Worm (Caenorhabditis elegans) whole organism, L4 larva: ENCODE measurements around the gene nspc-16.
A peak's percentile ranks its signal among the peaks of the same experiment; 100 is the strongest.

ENCODE experiments used
- R02D3.7 ChIP-seq: fragments of 150-350 bp; sonication (generic microtip); optimal IDR thresholded peaks from 3 replicates; lab custom pipeline; 2014; ENCODE audit warnings: missing biosample characterization, missing genetic modification characterization
- T26A8.4 ChIP-seq: fragments of 200-800 bp; sonication (Bioruptor generic); IDR thresholded peaks from 2 replicates; pipeline ENCODE4 v1.3.6; 2022; ENCODE audit warnings: missing genetic modification characterization, missing compliant biosample characterization
- Y105C5A.15 ChIP-seq: fragments of 200-800 bp; sonication (Bioruptor generic); IDR thresholded peaks from 2 replicates; pipeline ENCODE4 v1.3.6; 2022; ENCODE audit warnings: missing genetic modification characterization, missing compliant biosample characterization
- Y48G9A.11 ChIP-seq: fragments of 200-800 bp; sonication (Bioruptor generic); IDR thresholded peaks from 2 replicates; pipeline ENCODE4 v1.3.6; 2022; ENCODE audit warnings: missing genetic modification reagents, missing genetic modification characterization, missing compliant biosample characterization
- Y5F2A.4 ChIP-seq: fragments of 200-800 bp; sonication (Bioruptor generic); optimal IDR thresholded peaks from 2 replicates; lab custom pipeline; 2018; ENCODE audit warnings: mild to moderate bottlenecking, missing genetic modification characterization, missing compliant biosample characterization
- Y75B8A.6 ChIP-seq: fragments of 200-800 bp; sonication (Bioruptor generic); IDR thresholded peaks from 2 replicates; pipeline ENCODE4 v1.3.6; 2022; ENCODE audit warnings: missing genetic modification reagents, missing genetic modification characterization, missing compliant biosample characterization
- ZK546.5 ChIP-seq, 2 experiments: sonication (generic microtip); optimal IDR thresholded peaks; 2 replicates each; lab custom pipeline; 2017; ENCODE audit warnings: missing biosample characterization in 2 of 2, missing genetic modification characterization in 2 of 2
- aha-1 ChIP-seq: fragments of 150-350 bp; peaks from one replicate; lab custom pipeline; 2014; ENCODE audit warnings: missing biosample characterization, missing genetic modification characterization
- arid-1 ChIP-seq: fragments of 200-800 bp; sonication (Bioruptor generic); conservative IDR thresholded peaks from 2 replicates; pipeline ENCODE4 v1.3.6; 2022; ENCODE audit warnings: missing genetic modification reagents, missing genetic modification characterization, missing compliant biosample characterization
- attf-4 ChIP-seq: sonication (generic microtip); optimal IDR thresholded peaks from 3 replicates; lab custom pipeline; 2017; ENCODE audit warnings: missing biosample characterization, missing genetic modification characterization
- ceh-62 ChIP-seq: sonication (generic microtip); optimal IDR thresholded peaks from 2 replicates; lab custom pipeline; 2017; ENCODE audit warnings: missing biosample characterization, missing genetic modification characterization
- ceh-82 ChIP-seq: sonication (generic microtip); optimal IDR thresholded peaks from 2 replicates; lab custom pipeline; 2017; ENCODE audit warnings: missing biosample characterization, missing genetic modification characterization
- ces-1 ChIP-seq: fragments of 150-350 bp; sonication (generic microtip); optimal IDR thresholded peaks from 4 replicates; lab custom pipeline; 2014; ENCODE audit warnings: missing biosample characterization, missing genetic modification reagents, missing genetic modification characterization
- daf-16 ChIP-seq, 3 experiments: sonication (generic microtip); optimal IDR thresholded peaks; 2 replicates each; lab custom pipeline; 2016 to 2017; ENCODE audit warnings: missing genetic modification characterization in 3 of 3, missing genetic modification reagents in 3 of 3, mild to moderate bottlenecking in 2 of 3, missing compliant biosample characterization in 2 of 3, missing biosample characterization in 1 of 3, moderate library complexity in 1 of 3
- daf-19 ChIP-seq: fragments of 200-800 bp; sonication (Bioruptor generic); conservative IDR thresholded peaks from 2 replicates; pipeline ENCODE4 v1.3.6; 2022; ENCODE audit warnings: missing genetic modification characterization, missing compliant biosample characterization
- dmd-6 ChIP-seq: fragments of 200-800 bp; sonication (Bioruptor generic); IDR thresholded peaks from 2 replicates; pipeline ENCODE4 v1.3.6; 2022; ENCODE audit warnings: missing genetic modification reagents, missing genetic modification characterization, missing compliant biosample characterization
- duxl-1 ChIP-seq: sonication (generic microtip); optimal IDR thresholded peaks from 2 replicates; lab custom pipeline; 2016; ENCODE audit warnings: mild to moderate bottlenecking, missing genetic modification characterization, moderate library complexity, missing compliant biosample characterization; ENCODE audit not compliant: poor library complexity
- dve-1 ChIP-seq: sonication (generic microtip); optimal IDR thresholded peaks from 2 replicates; lab custom pipeline; 2017; ENCODE audit warnings: antibody characterized with exemption, mild to moderate bottlenecking, missing genetic modification characterization, missing compliant biosample characterization; ENCODE audit not compliant: insufficient read depth
- egl-27 ChIP-seq: sonication (generic microtip); optimal IDR thresholded peaks from 3 replicates; lab custom pipeline; 2017; ENCODE audit warnings: missing biosample characterization, missing genetic modification reagents, missing genetic modification characterization
- egl-43 ChIP-seq: fragments of 200-800 bp; sonication (Bioruptor generic); IDR thresholded peaks from 2 replicates; pipeline ENCODE4 v1.3.6; 2022; ENCODE audit warnings: missing genetic modification reagents, missing genetic modification characterization, missing compliant biosample characterization
- fos-1 ChIP-seq: fragments of 150-350 bp; optimal IDR thresholded peaks from 2 replicates; lab custom pipeline; 2014; ENCODE audit warnings: missing biosample characterization, missing genetic modification characterization
- gei-8 ChIP-seq: fragments of 200-800 bp; sonication (Bioruptor generic); optimal IDR thresholded peaks from 2 replicates; lab custom pipeline; 2018; ENCODE audit warnings: mild to moderate bottlenecking, missing genetic modification characterization, missing compliant biosample characterization
- hlh-11 ChIP-seq: fragments of 200-800 bp; sonication (Bioruptor generic); optimal IDR thresholded peaks from 2 replicates; lab custom pipeline; 2018; ENCODE audit warnings: mild to moderate bottlenecking, missing genetic modification characterization, missing compliant biosample characterization
- lim-7 ChIP-seq: fragments of 200-800 bp; sonication (Bioruptor generic); IDR thresholded peaks from 2 replicates; pipeline ENCODE4 v1.3.6; 2022; ENCODE audit warnings: missing genetic modification characterization, missing compliant biosample characterization
- lin-1 ChIP-seq: fragments of 200-800 bp; sonication (Bioruptor generic); IDR thresholded peaks from 2 replicates; pipeline ENCODE4 v1.3.6; 2022; ENCODE audit warnings: missing genetic modification reagents, missing genetic modification characterization, missing compliant biosample characterization
- lin-29 ChIP-seq: fragments of 200-800 bp; sonication (Bioruptor generic); IDR thresholded peaks from 2 replicates; pipeline ENCODE4 v1.3.6; 2022; ENCODE audit warnings: missing genetic modification reagents, missing genetic modification characterization, missing compliant biosample characterization
- lin-38 ChIP-seq: fragments of 200-800 bp; sonication (Bioruptor generic); IDR thresholded peaks from 2 replicates; pipeline ENCODE4 v1.3.6; 2022; ENCODE audit warnings: missing genetic modification reagents, missing genetic modification characterization, missing compliant biosample characterization
- lin-39 ChIP-seq: fragments of 150-350 bp; optimal IDR thresholded peaks from 2 replicates; lab custom pipeline; 2014; ENCODE audit warnings: missing biosample characterization, missing genetic modification reagents, missing genetic modification characterization
- madf-5 ChIP-seq, 2 experiments: fragments of 200-800 bp; sonication (Bioruptor generic); IDR thresholded peaks; 2 replicates each; pipeline ENCODE4 v1.3.6; 2022; ENCODE audit warnings: missing compliant biosample characterization in 2 of 2, missing genetic modification characterization in 2 of 2
- mdt-29 ChIP-seq: fragments of 200-800 bp; sonication (Bioruptor generic); IDR thresholded peaks from 2 replicates; pipeline ENCODE4 v1.3.6; 2022; ENCODE audit warnings: missing genetic modification reagents, missing genetic modification characterization, missing compliant biosample characterization
- mxl-3 ChIP-seq: fragments of 200-800 bp; sonication (Bioruptor generic); optimal IDR thresholded peaks from 2 replicates; lab custom pipeline; 2018; ENCODE audit warnings: mild to moderate bottlenecking, missing genetic modification characterization, missing compliant biosample characterization
- nhr-10 ChIP-seq: fragments of 150-350 bp; optimal IDR thresholded peaks from 2 replicates; lab custom pipeline; 2014; ENCODE audit warnings: missing biosample characterization, missing genetic modification characterization
- nhr-102 ChIP-seq: sonication (generic microtip); optimal IDR thresholded peaks from 2 replicates; lab custom pipeline; 2016; ENCODE audit warnings: mild to moderate bottlenecking, missing genetic modification characterization, moderate library complexity, missing compliant biosample characterization
- nhr-11 ChIP-seq: fragments of 150-350 bp; optimal IDR thresholded peaks from 2 replicates; lab custom pipeline; 2014; ENCODE audit warnings: missing biosample characterization, missing genetic modification characterization
- nhr-25 ChIP-seq: sonication (generic microtip); optimal IDR thresholded peaks from 2 replicates; lab custom pipeline; 2017; ENCODE audit warnings: missing genetic modification characterization, mild to moderate bottlenecking, missing compliant biosample characterization, antibody characterized with exemption, moderate library complexity, borderline replicate concordance; ENCODE audit not compliant: insufficient read depth
- nhr-28 ChIP-seq: fragments of 150-350 bp; optimal IDR thresholded peaks from 2 replicates; lab custom pipeline; 2014; ENCODE audit warnings: missing biosample characterization, missing genetic modification characterization
- nhr-42 ChIP-seq: fragments of 200-800 bp; sonication (Bioruptor generic); IDR thresholded peaks from 2 replicates; pipeline ENCODE4 v1.3.6; 2022; ENCODE audit warnings: missing genetic modification characterization, missing compliant biosample characterization
- nhr-6 ChIP-seq: fragments of 150-350 bp; optimal IDR thresholded peaks from 2 replicates; lab custom pipeline; 2014; ENCODE audit warnings: missing biosample characterization, missing genetic modification characterization
- nhr-76 ChIP-seq: fragments of 150-350 bp; optimal IDR thresholded peaks from 2 replicates; lab custom pipeline; 2014; ENCODE audit warnings: missing biosample characterization, missing genetic modification characterization
- snpc-1.2 ChIP-seq: fragments of 200-800 bp; sonication (Bioruptor generic); IDR thresholded peaks from 2 replicates; pipeline ENCODE4 v1.3.6; 2022; ENCODE audit warnings: missing genetic modification reagents, missing genetic modification characterization, missing compliant biosample characterization
- snpc-4 ChIP-seq: fragments of 150-350 bp; optimal IDR thresholded peaks from 2 replicates; lab custom pipeline; 2014; ENCODE audit warnings: missing biosample characterization, missing genetic modification characterization
- spr-1 ChIP-seq: sonication (generic microtip); optimal IDR thresholded peaks from 2 replicates; lab custom pipeline; 2016; ENCODE audit warnings: mild to moderate bottlenecking, missing genetic modification characterization, missing compliant biosample characterization
- tag-97 ChIP-seq: fragments of 200-800 bp; sonication (Bioruptor generic); IDR thresholded peaks from 2 replicates; pipeline ENCODE4 v1.3.6; 2022; ENCODE audit warnings: missing genetic modification characterization, missing compliant biosample characterization
- tra-1 ChIP-seq: fragments of 200-800 bp; sonication (Bioruptor generic); IDR thresholded peaks from 2 replicates; pipeline ENCODE4 v1.3.6; 2022; ENCODE audit warnings: missing genetic modification reagents, missing genetic modification characterization, missing compliant biosample characterization
- unc-39 ChIP-seq: sonication (generic microtip); optimal IDR thresholded peaks from 2 replicates; lab custom pipeline; 2017; ENCODE audit warnings: missing biosample characterization, missing genetic modification characterization
- zag-1 ChIP-seq: fragments of 150-350 bp; optimal IDR thresholded peaks from 2 replicates; lab custom pipeline; 2014; ENCODE audit warnings: missing biosample characterization, missing genetic modification characterization
- zfp-2 ChIP-seq: sonication (generic microtip); optimal IDR thresholded peaks from 2 replicates; lab custom pipeline; 2016; ENCODE audit warnings: mild to moderate bottlenecking, missing genetic modification characterization, missing compliant biosample characterization
- zip-11 ChIP-seq: fragments of 200-800 bp; sonication (Bioruptor generic); IDR thresholded peaks from 2 replicates; pipeline ENCODE4 v1.3.6; 2022; ENCODE audit warnings: missing genetic modification characterization, missing compliant biosample characterization
- ztf-7 ChIP-seq: fragments of 150-350 bp; optimal IDR thresholded peaks from 2 replicates; lab custom pipeline; 2014; ENCODE audit warnings: missing biosample characterization, missing genetic modification characterization

nspc-16 gene

ce11 chrX:14560297-14560680 lies 36.9 kb downstream of the nspc-16 start (continued):
- TF ChIP-seq nhr-6 (tag; lab: Kevin White, UChicago), result peak; percentile 82
- no peak for TF ChIP-seq daf-19 (GFP tag; lab: Robert Waterston, UW)
- TF ChIP-seq Y48G9A.11 (GFP tag; lab: Robert Waterston, UW), result no peak
- peak; percentile 93 for TF ChIP-seq nhr-10 (tag; lab: Kevin White, UChicago)
- TF ChIP-seq zag-1, result no peak
- peak; percentile 83 for TF ChIP-seq nhr-11 (tag; lab: Kevin White, UChicago)
- no peak for TF ChIP-seq madf-5 (GFP tag; IDR thresholded peaks at IDR 0.05; lab: Robert Waterston, UW)
- no peak for TF ChIP-seq mdt-29
- peak; percentile 37 for TF ChIP-seq duxl-1 (tag; lab: Kevin White, UChicago)
- no peak for TF ChIP-seq lin-29
- TF ChIP-seq snpc-1.2 (GFP tag; lab: Robert Waterston, UW), result no peak
- TF ChIP-seq ces-1, result no peak
- peak; percentile 99 for TF ChIP-seq dmd-6 (GFP tag; lab: Robert Waterston, UW)
- peak; percentile 89 for TF ChIP-seq nhr-102
- TF ChIP-seq lin-39, result no peak
- peak; percentile 98 for TF ChIP-seq nhr-28
- peak; percentile 19 to 77 for TF ChIP-seq daf-16 (GFP tag; optimal IDR thresholded peaks at IDR 0.05; lab: Kevin White, UChicago)
- TF ChIP-seq daf-16 (tag; optimal IDR thresholded peaks at IDR 0.05; lab: Kevin White, UChicago), result peak; percentile 97
- peak; percentile 36 for TF ChIP-seq zfp-2
- no peak for TF ChIP-seq attf-4 (tag; lab: Kevin White, UChicago)
- no peak for TF ChIP-seq tag-97 (GFP tag; lab: Robert Waterston, UW)
- TF ChIP-seq T26A8.4 (GFP tag; lab: Robert Waterston, UW), result peak; percentile 56; the same call in 1 of the 2 replicates
- peak; percentile 98 for TF ChIP-seq hlh-11 (tag; lab: Kevin White, UChicago)

- TF ChIP-seq zfp-2 (no peak), tra-1 (GFP tag; lab: Robert Waterston, UW) (peak; percentile 80), fos-1 (tag; lab: Kevin White, UChicago) (no peak), egl-43 (peak; percentile 66), zag-1 (no peak), dmd-6 (GFP tag; lab: Robert Waterston, UW) (peak; percentile 77; the same call in 1 of the 2 replicates), nhr-76 (no peak), nhr-11 (tag; lab: Kevin White, UChicago) (peak; percentile 74), nhr-25 (tag; lab: Kevin White, UChicago) (peak; percentile 72), lin-39 (no peak), unc-39 (tag; lab: Kevin White, UChicago) (no peak), aha-1 (tag; lab: Kevin White, UChicago) (peak; percentile 94), Y105C5A.15 (GFP tag; lab: Robert Waterston, UW) (no peak), zip-11 (no peak), Y75B8A.6 (no peak), lim-7 (GFP tag; lab: Robert Waterston, UW) (no peak), nhr-42 (GFP tag; lab: Robert Waterston, UW) (no peak), ceh-82 (tag; lab: Kevin White, UChicago) (no peak), duxl-1 (tag; lab: Kevin White, UChicago) (no peak), arid-1 (GFP tag; lab: Robert Waterston, UW) (no peak), spr-1 (tag; lab: Kevin White, UChicago) (no peak), ceh-62 (tag; lab: Kevin White, UChicago) (no peak), lin-29 (no peak), hlh-11 (tag; lab: Kevin White, UChicago) (peak; percentile 81), ZK546.5 (tag; optimal IDR thresholded peaks at IDR 0.05; lab: Kevin White, UChicago) (no peak), ztf-7 (tag; lab: Kevin White, UChicago) (no peak), R02D3.7 (tag; lab: Kevin White, UChicago) (no peak), T26A8.4 (GFP tag; lab: Robert Waterston, UW) (no peak), snpc-4 (no peak), attf-4 (tag; lab: Kevin White, UChicago) (no peak), lin-1 (GFP tag; lab: Robert Waterston, UW) (peak; percentile 9; the same call in 1 of the 2 replicates), egl-27 (no peak), dve-1 (no peak), Y5F2A.4 (no peak), gei-8 (GFP tag; lab: Kevin White, UChicago) (no peak), lin-38 (peak; percentile 29; the same call in 1 of the 2 replicates), mxl-3 (GFP tag; lab: Kevin White, UChicago) (no peak)
Observed at ce11 chrX:14561416-14561973, 38.1 kb downstream of the nspc-16 start.
